Worm (Caenorhabditis elegans) whole organism, L1 larva: ENCODE data around the gene ttr-44.
A peak's percentile ranks its signal among the peaks of the same experiment; 100 is the strongest.

Experiments used
- C16A3.4 ChIP-seq: fragments of 150-350 bp; optimal IDR thresholded peaks from 2 replicates; lab custom pipeline; 2014; ENCODE audit warnings: missing biosample characterization, missing genetic modification characterization
- F16B12.6 ChIP-seq: fragments of 150-350 bp; optimal IDR thresholded peaks from 2 replicates; lab custom pipeline; 2014; ENCODE audit warnings: missing biosample characterization, missing genetic modification characterization
- Y116A8C.19 ChIP-seq: sonication (generic microtip); optimal IDR thresholded peaks from 2 replicates; lab custom pipeline; 2016; ENCODE audit warnings: missing compliant biosample characterization, missing genetic modification characterization, borderline replicate concordance
- alr-1 ChIP-seq: fragments of 200-800 bp; sonication (Bioruptor generic); optimal IDR thresholded peaks from 2 replicates; lab custom pipeline; 2018; ENCODE audit warnings: borderline replicate concordance, mild to moderate bottlenecking, missing genetic modification characterization, missing compliant biosample characterization
- aly-2 ChIP-seq: fragments of 150-350 bp; optimal IDR thresholded peaks from 2 replicates; lab custom pipeline; 2014; ENCODE audit warnings: missing biosample characterization, missing genetic modification characterization
- ama-1 ChIP-seq: fragments of 150-350 bp; optimal IDR thresholded peaks from 2 replicates; lab custom pipeline; 2014
- blmp-1 ChIP-seq: fragments of 150-350 bp; optimal IDR thresholded peaks from 2 replicates; lab custom pipeline; 2014; ENCODE audit warnings: missing biosample characterization, missing genetic modification characterization
- ceh-82 ChIP-seq, 3 experiments: fragments of 150-350 bp in 1 of 3; sonication (generic microtip) in 2 of 3; optimal IDR thresholded peaks; 2 replicates each; lab custom pipeline; 2014 to 2017; ENCODE audit warnings: missing biosample characterization in 3 of 3, missing genetic modification characterization in 3 of 3
- dpl-1 ChIP-seq, 3 experiments: fragments of 150-350 bp in 2 of 3; sonication (generic microtip) in 1 of 3; optimal IDR thresholded peaks; 2 replicates each; lab custom pipeline; 2014 to 2017; ENCODE audit warnings: missing biosample characterization in 3 of 3, missing genetic modification characterization in 3 of 3, missing genetic modification reagents in 3 of 3
- efl-1 ChIP-seq, 4 experiments: fragments of 150-350 bp; optimal IDR thresholded peaks in 3 of 4; peaks in 1 of 4; 1 replicate in 1 of 4; 2 replicates in 3 of 4; lab custom pipeline; 2014; ENCODE audit warnings: missing biosample characterization in 2 of 4, missing genetic modification characterization in 2 of 4, missing genetic modification reagents in 2 of 4
- efl-3 ChIP-seq: fragments of 200-800 bp; sonication (Bioruptor generic); optimal IDR thresholded peaks from 2 replicates; lab custom pipeline; 2018; ENCODE audit warnings: mild to moderate bottlenecking, missing genetic modification characterization, missing compliant biosample characterization
- elt-2 ChIP-seq: sonication (generic microtip); optimal IDR thresholded peaks from 2 replicates; lab custom pipeline; 2016; ENCODE audit warnings: missing genetic modification characterization, mild to moderate bottlenecking, inconsistent platforms, missing compliant biosample characterization, missing genetic modification reagents
- fkh-10 ChIP-seq: sonication (generic microtip); optimal IDR thresholded peaks from 2 replicates; lab custom pipeline; 2017; ENCODE audit warnings: missing biosample characterization, missing genetic modification reagents, missing genetic modification characterization
- fkh-8 ChIP-seq: sonication (generic microtip); optimal IDR thresholded peaks from 2 replicates; lab custom pipeline; 2016; ENCODE audit warnings: mild to moderate bottlenecking, missing genetic modification characterization, missing compliant biosample characterization
- fos-1 ChIP-seq: fragments of 150-350 bp; optimal IDR thresholded peaks from 2 replicates; lab custom pipeline; 2014; ENCODE audit warnings: missing biosample characterization, missing genetic modification characterization
- grh-1 ChIP-seq: fragments of 200-800 bp; sonication (Bioruptor generic); IDR thresholded peaks from 2 replicates; pipeline ENCODE4 v1.3.6; 2022; ENCODE audit warnings: missing genetic modification reagents, missing genetic modification characterization, missing compliant biosample characterization
- hlh-17 ChIP-seq: fragments of 200-800 bp; sonication (Bioruptor generic); optimal IDR thresholded peaks from 2 replicates; lab custom pipeline; 2018; ENCODE audit warnings: missing genetic modification characterization, mild to moderate bottlenecking, missing compliant biosample characterization, moderate library complexity, borderline replicate concordance
- isw-1 ChIP-seq: fragments of 200-800 bp; sonication (Bioruptor generic); IDR thresholded peaks from 2 replicates; pipeline ENCODE4 v1.3.6; 2022; ENCODE audit warnings: missing genetic modification characterization, missing compliant biosample characterization
- jun-1 ChIP-seq: fragments of 150-350 bp; optimal IDR thresholded peaks from 2 replicates; lab custom pipeline; 2014; ENCODE audit warnings: missing biosample characterization, missing genetic modification reagents, missing genetic modification characterization
- lin-14 ChIP-seq: fragments of 200-800 bp; sonication (Bioruptor generic); optimal IDR thresholded peaks from 2 replicates; lab custom pipeline; 2018; ENCODE audit warnings: mild to moderate bottlenecking, missing genetic modification characterization, moderate library complexity, missing compliant biosample characterization
- lin-15B ChIP-seq: fragments of 150-350 bp; sonication (generic microtip); optimal IDR thresholded peaks from 3 replicates; lab custom pipeline; 2014; ENCODE audit warnings: missing biosample characterization, missing genetic modification characterization
- lin-39 ChIP-seq: fragments of 150-350 bp; optimal IDR thresholded peaks from 2 replicates; lab custom pipeline; 2014; ENCODE audit warnings: missing biosample characterization, missing genetic modification reagents, missing genetic modification characterization
- lsy-2 ChIP-seq, 2 experiments: fragments of 150-350 bp; optimal IDR thresholded peaks; 2 replicates each; lab custom pipeline; 2014; ENCODE audit warnings: missing biosample characterization in 2 of 2, missing genetic modification characterization in 2 of 2
- mef-2 ChIP-seq: fragments of 150-350 bp; optimal IDR thresholded peaks from 2 replicates; lab custom pipeline; 2014; ENCODE audit warnings: missing biosample characterization, missing genetic modification characterization
- mep-1 ChIP-seq: fragments of 150-350 bp; optimal IDR thresholded peaks from 2 replicates; lab custom pipeline; 2014; ENCODE audit warnings: missing biosample characterization, missing genetic modification characterization
- nhr-11 ChIP-seq: fragments of 150-350 bp; optimal IDR thresholded peaks from 2 replicates; lab custom pipeline; 2014; ENCODE audit warnings: missing biosample characterization, missing genetic modification characterization
- nhr-19 ChIP-seq: fragments of 200-800 bp; sonication (Bioruptor generic); conservative IDR thresholded peaks from 2 replicates; pipeline ENCODE4 v1.3.6; 2022; ENCODE audit warnings: missing genetic modification characterization, missing compliant biosample characterization
- nhr-47 ChIP-seq: sonication (generic microtip); optimal IDR thresholded peaks from 2 replicates; lab custom pipeline; 2016; ENCODE audit warnings: mild to moderate bottlenecking, missing genetic modification characterization, moderate library complexity, missing compliant biosample characterization
- nhr-84 ChIP-seq: sonication (generic microtip); optimal IDR thresholded peaks from 2 replicates; lab custom pipeline; 2017; ENCODE audit warnings: missing biosample characterization, missing genetic modification characterization
- nhr-85 ChIP-seq: sonication (generic microtip); peaks from one replicate; lab custom pipeline; 2016; ENCODE audit warnings: missing genetic modification characterization, inconsistent platforms, missing compliant biosample characterization
- pag-3 ChIP-seq: sonication (generic microtip); optimal IDR thresholded peaks from 2 replicates; lab custom pipeline; 2017; ENCODE audit warnings: missing genetic modification characterization, mild to moderate bottlenecking, missing compliant biosample characterization, antibody characterized with exemption, borderline replicate concordance; ENCODE audit not compliant: insufficient read depth
- pax-3 ChIP-seq: fragments of 200-800 bp; sonication (Bioruptor generic); optimal IDR thresholded peaks from 2 replicates; lab custom pipeline; 2018; ENCODE audit warnings: mild to moderate bottlenecking, missing genetic modification characterization, moderate library complexity, missing compliant biosample characterization
- rnt-1 ChIP-seq: sonication (generic microtip); optimal IDR thresholded peaks from 2 replicates; lab custom pipeline; 2016; ENCODE audit warnings: mild to moderate bottlenecking, missing genetic modification characterization, moderate library complexity, missing compliant biosample characterization
- skn-1 ChIP-seq: fragments of 150-350 bp; optimal IDR thresholded peaks from 2 replicates; lab custom pipeline; 2014; ENCODE audit warnings: missing biosample characterization, missing genetic modification characterization
- snpc-4 ChIP-seq: fragments of 150-350 bp; optimal IDR thresholded peaks from 2 replicates; lab custom pipeline; 2014; ENCODE audit warnings: missing biosample characterization, missing genetic modification characterization
- sup-37 ChIP-seq: fragments of 200-800 bp; sonication (Bioruptor generic); optimal IDR thresholded peaks from 2 replicates; lab custom pipeline; 2018; ENCODE audit warnings: mild to moderate bottlenecking, missing genetic modification characterization, missing compliant biosample characterization
- swsn-7 ChIP-seq: sonication (generic microtip); optimal IDR thresholded peaks from 2 replicates; lab custom pipeline; 2016; ENCODE audit warnings: missing genetic modification characterization, missing compliant biosample characterization
- tlp-1 ChIP-seq: fragments of 150-350 bp; optimal IDR thresholded peaks from 2 replicates; lab custom pipeline; 2014; ENCODE audit warnings: missing biosample characterization, missing genetic modification characterization
- unc-130 ChIP-seq: fragments of 150-350 bp; optimal IDR thresholded peaks from 2 replicates; lab custom pipeline; 2017; ENCODE audit warnings: missing biosample characterization, missing genetic modification characterization, inconsistent platforms
- unc-62 ChIP-seq: fragments of 150-350 bp; optimal IDR thresholded peaks from 2 replicates; lab custom pipeline; 2014; ENCODE audit warnings: missing biosample characterization, missing genetic modification reagents, missing genetic modification characterization
- unc-98 ChIP-seq: fragments of 200-800 bp; sonication (Bioruptor generic); IDR thresholded peaks from 2 replicates; pipeline ENCODE4 v1.3.6; 2022; ENCODE audit warnings: missing genetic modification characterization, missing compliant biosample characterization
- xbp-1 ChIP-seq: sonication (generic microtip); optimal IDR thresholded peaks from 2 replicates; lab custom pipeline; 2016; ENCODE audit warnings: missing genetic modification characterization, missing compliant biosample characterization
- ztf-4 ChIP-seq: fragments of 150-350 bp; optimal IDR thresholded peaks from 2 replicates; lab custom pipeline; 2014; ENCODE audit warnings: missing biosample characterization, missing genetic modification characterization

Gene ttr-44

ce11 chrV:13565197-13565596 lies 34.7 kb upstream of the ttr-44 start (continued):
- TF ChIP-seq dpl-1 (GFP tag; optimal IDR thresholded peaks at IDR 0.05; lab: Kevin White, UChicago): peak; percentile 70 to 92 (median 83)
- TF ChIP-seq unc-130 (tag; lab: Kevin White, UChicago): peak; percentile 90
- TF ChIP-seq nhr-85: peak; percentile 96
- TF ChIP-seq nhr-19 (GFP tag; lab: Robert Waterston, UW): peak; percentile 94
- peak; percentile 95 for TF ChIP-seq C16A3.4 (tag; lab: Kevin White, UChicago)
- peak; percentile 90 for TF ChIP-seq nhr-47 (tag; lab: Kevin White, UChicago)
- peak; percentile 90 for TF ChIP-seq rnt-1 (tag; lab: Kevin White, UChicago)
- TF ChIP-seq efl-3 (GFP tag; lab: Kevin White, UChicago): no peak
- peak; percentile 97 for TF ChIP-seq pag-3 (tag; lab: Kevin White, UChicago)
- TF ChIP-seq lin-15B: peak; percentile 86
- TF ChIP-seq Y116A8C.19: no peak
- peak; percentile 86 to 89 for TF ChIP-seq efl-1 (optimal IDR thresholded peaks at IDR 0.05; lab: Kevin White, UChicago)
- TF ChIP-seq efl-1 (GFP tag; optimal IDR thresholded peaks at IDR 0.05 in 1 of 2; lab: Kevin White, UChicago): peak; percentile 81 to 98
- TF ChIP-seq lin-14 (GFP tag; lab: Kevin White, UChicago): peak; percentile 98

- TF ChIP-seq F16B12.6 (no peak), blmp-1 (tag; lab: Kevin White, UChicago) (peak; percentile 48)
These were observed 33.3 kb upstream of the ttr-44 start, which contains the start of gene grl-17 for ce11 chrV:13563841-13564240. TSS of gene grl-17 (minus strand) at chrV:13563941.

ce11 chrV:13562748-13563147 lies 32.2 kb upstream of the ttr-44 start:
- TF ChIP-seq alr-1 (tag; lab: Kevin White, UChicago) (no peak), unc-62 (GFP tag; lab: Kevin White, UChicago) (no peak), efl-1 (optimal IDR thresholded peaks at IDR 0.05; lab: Kevin White, UChicago) (no peak), efl-1 (GFP tag; optimal IDR thresholded peaks at IDR 0.05 in 1 of 2; lab: Kevin White, UChicago) (peak in 1 of 2 experiments; percentile 36)
- TF ChIP-seq, all 84 proteins: peak for 1

ce11 chrV:13559978-13560377 lies 29.4 kb upstream of the ttr-44 start, which contains the start of gene C56A3.8:
TSS of gene C56A3.8 (plus strand) at chrV:13560278.
- no peak for TF ChIP-seq lsy-2 (tag; optimal IDR thresholded peaks at IDR 0.05; lab: Kevin White, UChicago)
- TF ChIP-seq isw-1: no peak
- no peak for TF ChIP-seq mep-1 (tag; lab: Kevin White, UChicago)
- no peak for TF ChIP-seq elt-2 (tag; lab: Kevin White, UChicago)
- TF ChIP-seq unc-98 (GFP tag; lab: Robert Waterston, UW): no peak
- TF ChIP-seq hlh-17 (GFP tag; lab: Kevin White, UChicago): no peak

- TF ChIP-seq C16A3.4 (tag; lab: Kevin White, UChicago) (peak; percentile 63), nhr-47 (tag; lab: Kevin White, UChicago) (peak; percentile 91), swsn-7 (tag; lab: Kevin White, UChicago) (peak; percentile 86), jun-1 (tag; lab: Kevin White, UChicago) (peak; percentile 66), xbp-1 (tag; lab: Kevin White, UChicago) (peak; percentile 88), rnt-1 (tag; lab: Kevin White, UChicago) (peak; percentile 99), nhr-84 (tag; lab: Kevin White, UChicago) (no peak), nhr-11 (peak; percentile 50), fos-1 (tag; lab: Kevin White, UChicago) (peak; percentile 72), unc-98 (GFP tag; lab: Robert Waterston, UW) (peak; percentile 86), ama-1 (no peak), sup-37 (GFP tag; lab: Kevin White, UChicago) (peak; percentile 28), tlp-1 (tag; lab: Kevin White, UChicago) (no peak), fkh-8 (peak; percentile 76), ztf-4 (tag; lab: Kevin White, UChicago) (no peak), mef-2 (tag; lab: Kevin White, UChicago) (no peak), efl-3 (GFP tag; lab: Kevin White, UChicago) (peak; percentile 61), F16B12.6 (no peak), lin-15B (peak; percentile 71), aly-2 (no peak), grh-1 (GFP tag; lab: Robert Waterston, UW) (peak; percentile 88), nhr-85 (peak; percentile 96), skn-1 (tag; lab: Kevin White, UChicago) (peak; percentile 42), ceh-82 (tag; optimal IDR thresholded peaks at IDR 0.05; lab: Kevin White, UChicago) (peak; percentile 67 to 79 (median 76)), fkh-10 (GFP tag; lab: Kevin White, UChicago) (no peak), blmp-1 (tag; lab: Kevin White, UChicago) (peak; percentile 46), pax-3 (peak; percentile 99), lin-39 (tag; lab: Kevin White, UChicago) (peak; percentile 68), snpc-4 (tag; lab: Kevin White, UChicago) (peak; percentile 33)
These were observed 26.2 kb upstream of the ttr-44 start, which contains the start of gene cav-2 for ce11 chrV:13556746-13557145. TSS of gene cav-2 (plus strand) at chrV:13557104.
